Worm (Caenorhabditis elegans): ENCODE results near the gene tbcc-1.

tbcc-1 gene

ce11 chrIII:2758092-2758491 lies 30.1 kb upstream of the tbcc-1 start:
- TF ChIP-seq sma-3 (GFP tag; optimal IDR thresholded peaks at IDR 0.05) (no peak), crh-2 (tag; optimal IDR thresholded peaks at IDR 0.05) (no peak), nhr-6 (tag; optimal IDR thresholded peaks at IDR 0.05) (no peak), ztf-4 (tag; optimal IDR thresholded peaks at IDR 0.05) (no peak), snpc-4 (tag; optimal IDR thresholded peaks at IDR 0.05) (no peak), unc-62 (GFP tag; optimal IDR thresholded peaks at IDR 0.05) (no peak), sem-4 (tag; optimal IDR thresholded peaks at IDR 0.05) (no peak)

DNA sequence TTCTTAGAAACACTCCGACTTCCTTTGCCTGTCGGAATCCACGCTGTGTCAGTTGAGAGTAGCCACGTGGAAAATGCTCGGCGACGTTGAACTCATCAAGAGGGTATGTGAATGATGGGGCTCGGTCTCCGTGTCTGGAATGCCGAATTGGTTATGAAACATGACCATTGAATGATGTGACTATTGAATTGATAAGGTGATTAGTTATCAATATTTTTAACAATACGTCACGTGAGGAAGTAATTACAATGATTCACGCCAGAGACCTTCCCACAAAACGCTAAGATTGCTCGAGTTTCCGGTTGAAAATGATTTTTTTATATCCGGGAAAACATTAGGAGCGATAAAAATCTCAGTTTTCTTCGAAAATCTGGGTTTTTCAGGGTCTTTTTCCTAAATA lies 28.9 kb upstream of the tbcc-1 start:
- no peak for TF ChIP-seq lin-11 (tag; optimal IDR thresholded peaks at IDR 0.05)
- TF ChIP-seq fos-1 (tag; optimal IDR thresholded peaks at IDR 0.05), result peak; percentile 63

DNA sequence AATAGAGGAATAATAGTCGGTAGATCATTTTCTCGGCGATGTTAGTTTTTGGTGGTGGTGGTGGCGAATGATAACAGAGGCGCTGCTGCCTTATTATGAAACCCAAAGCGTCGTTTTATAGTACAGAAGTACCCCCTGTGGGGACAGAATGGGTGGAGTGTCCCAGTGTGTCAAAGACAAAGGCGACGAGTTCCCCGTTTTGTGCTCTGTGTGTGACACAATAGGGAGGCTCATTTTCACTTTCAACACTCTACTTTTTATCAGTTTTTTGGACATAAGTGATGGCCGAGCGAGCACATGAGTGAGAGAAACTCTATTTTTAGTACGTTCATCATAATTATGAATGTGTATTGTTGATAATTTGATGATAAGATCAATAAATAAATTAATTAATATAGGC lies 27.5 kb upstream of the tbcc-1 start, which contains the start of gene pho-9:
TSS of gene pho-9 (minus strand) at position 91 of the 400 bp plus-strand sequence.
- TF ChIP-seq F13H6.1 (tag; optimal IDR thresholded peaks at IDR 0.05) (peak; percentile 59), fos-1 (tag; optimal IDR thresholded peaks at IDR 0.05) (peak; percentile 88), nhr-25 (tag; optimal IDR thresholded peaks at IDR 0.05) (no peak), crh-2 (tag; optimal IDR thresholded peaks at IDR 0.05) (peak; percentile 50), ztf-1 (GFP tag; conservative IDR thresholded peaks at IDR 0.05) (no peak), blmp-1 (tag; optimal IDR thresholded peaks at IDR 0.05; ENCODE audit: insufficient read depth) (peak; percentile 26), sma-9 (GFP tag; optimal IDR thresholded peaks at IDR 0.05) (peak; percentile 58), sma-9 (tag; optimal IDR thresholded peaks at IDR 0.05) (no peak)

DNA sequence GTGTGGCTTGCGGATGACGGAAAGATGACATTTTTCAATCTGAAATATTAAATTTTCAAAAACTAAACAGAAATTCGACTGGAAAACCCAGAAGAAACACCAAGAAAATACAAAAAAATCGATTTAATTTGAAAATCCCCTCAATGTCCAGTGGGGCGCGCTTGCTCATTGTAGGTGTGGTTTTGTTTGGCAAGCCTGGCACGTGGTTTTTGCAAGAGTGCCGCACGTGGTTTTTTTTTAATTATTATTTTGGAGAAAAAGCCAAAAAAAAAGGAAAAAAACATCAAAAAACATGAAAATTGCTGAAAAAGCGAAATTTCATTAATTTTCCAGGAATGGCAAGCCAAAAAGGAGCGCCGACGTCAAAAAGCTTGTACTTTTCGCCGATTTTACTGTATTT lies 19.6 kb upstream of the tbcc-1 start, which contains the start of gene swsn-3:
TSS of gene swsn-3 (minus strand) at position 45 of the 400 bp plus-strand sequence.
- peak; percentile 92 for TF ChIP-seq lin-13 (GFP tag; optimal IDR thresholded peaks at IDR 0.05)
- peak; percentile 25 for TF ChIP-seq zag-1 (tag; optimal IDR thresholded peaks at IDR 0.05)
- peak; percentile 91 for TF ChIP-seq C34F6.9 (tag; optimal IDR thresholded peaks at IDR 0.05)
- peak; percentile 96 for TF ChIP-seq unc-55 (GFP tag; optimal IDR thresholded peaks at IDR 0.05)
- peak; percentile 83 for TF ChIP-seq sma-3 (GFP tag; optimal IDR thresholded peaks at IDR 0.05)
- peak; percentile 91 for TF ChIP-seq mab-5 (tag; optimal IDR thresholded peaks at IDR 0.05)
- peak; percentile 30 for TF ChIP-seq ztf-11 (tag; optimal IDR thresholded peaks at IDR 0.05)
- peak; percentile 55 for TF ChIP-seq skn-1 (tag; optimal IDR thresholded peaks at IDR 0.05)
- peak; percentile 89 for TF ChIP-seq nhr-25 (tag; optimal IDR thresholded peaks at IDR 0.05)
- peak; percentile 74 for TF ChIP-seq nhr-129 (tag; optimal IDR thresholded peaks at IDR 0.05)
- TF ChIP-seq unc-39 (tag; optimal IDR thresholded peaks at IDR 0.05), result no peak
- peak; percentile 85 to 94 for TF ChIP-seq lsy-2 (tag; optimal IDR thresholded peaks at IDR 0.05)
- peak; percentile 86 for TF ChIP-seq sma-9 (GFP tag; optimal IDR thresholded peaks at IDR 0.05)
- TF ChIP-seq sma-9 (tag; optimal IDR thresholded peaks at IDR 0.05), result no peak
- no peak for TF ChIP-seq nhr-11 (tag; optimal IDR thresholded peaks at IDR 0.05)
- peak; percentile 14 for TF ChIP-seq ztf-4 (tag; optimal IDR thresholded peaks at IDR 0.05)
- TF ChIP-seq nhr-23 (tag; optimal IDR thresholded peaks at IDR 0.05), result no peak
- TF ChIP-seq nhr-12 (tag; optimal IDR thresholded peaks at IDR 0.05), result no peak
- peak; percentile 52 for TF ChIP-seq ZK546.5 (tag; optimal IDR thresholded peaks at IDR 0.05)
- peak; percentile 58 for TF ChIP-seq nhr-6 (tag; optimal IDR thresholded peaks at IDR 0.05)
- no peak for TF ChIP-seq elt-3 (tag; optimal IDR thresholded peaks at IDR 0.05)
- TF ChIP-seq ama-1 (optimal IDR thresholded peaks at IDR 0.05), result peak; percentile 27
- peak; percentile 70 for TF ChIP-seq snpc-4 (tag; optimal IDR thresholded peaks at IDR 0.05)
- TF ChIP-seq dmd-4 (tag; optimal IDR thresholded peaks at IDR 0.05), result no peak
- no peak for TF ChIP-seq aly-2 (tag; optimal IDR thresholded peaks at IDR 0.05)
- TF ChIP-seq unc-62 (GFP tag; optimal IDR thresholded peaks at IDR 0.05), result no peak
- TF ChIP-seq Y55F3AM.14 (GFP tag; optimal IDR thresholded peaks at IDR 0.05), result peak; percentile 56
- peak; percentile 77 for TF ChIP-seq sem-4 (tag; optimal IDR thresholded peaks at IDR 0.05)
- TF ChIP-seq peb-1 (tag; optimal IDR thresholded peaks at IDR 0.05), result no peak
- TF ChIP-seq nhr-21 (tag; optimal IDR thresholded peaks at IDR 0.05), result peak; percentile 56
- peak; percentile 91 for TF ChIP-seq crh-2 (tag; optimal IDR thresholded peaks at IDR 0.05)
- TF ChIP-seq alr-1 (tag; optimal IDR thresholded peaks at IDR 0.05), result no peak
- peak; percentile 43 for TF ChIP-seq nhr-237 (tag; optimal IDR thresholded peaks at IDR 0.05)
- no peak for TF ChIP-seq elt-1 (tag; optimal IDR thresholded peaks at IDR 0.05)
- TF ChIP-seq fos-1 (tag; optimal IDR thresholded peaks at IDR 0.05), result peak; percentile 67
- TF ChIP-seq ztf-1 (GFP tag; conservative IDR thresholded peaks at IDR 0.05), result no peak
- peak; percentile 39 for TF ChIP-seq blmp-1 (tag; optimal IDR thresholded peaks at IDR 0.05; ENCODE audit: insufficient read depth)
- peak; percentile 89 for TF ChIP-seq gmeb-1 (tag; optimal IDR thresholded peaks at IDR 0.05)
- TF ChIP-seq R02D3.7 (tag; optimal IDR thresholded peaks at IDR 0.05), result peak; percentile 48
- TF ChIP-seq nhr-77 (tag; optimal IDR thresholded peaks at IDR 0.05), result peak; percentile 32
- TF ChIP-seq egl-27 (tag; optimal IDR thresholded peaks at IDR 0.05), result peak; percentile 60
- peak; percentile 55 to 71 for TF ChIP-seq mdl-1 (tag; optimal IDR thresholded peaks at IDR 0.05)
- no peak for TF ChIP-seq lin-39 (tag; optimal IDR thresholded peaks at IDR 0.05)
- TF ChIP-seq ceh-82 (tag; optimal IDR thresholded peaks at IDR 0.05), result peak; percentile 25
- no peak for TF ChIP-seq mbf-1 (tag; optimal IDR thresholded peaks at IDR 0.05)
- TF ChIP-seq lin-11 (tag; optimal IDR thresholded peaks at IDR 0.05), result peak; percentile 94

All from whole organism, L2 larva.